Fruit fly (Drosophila melanogaster): ENCODE measurements around the gene Gr32a.

DNA sequence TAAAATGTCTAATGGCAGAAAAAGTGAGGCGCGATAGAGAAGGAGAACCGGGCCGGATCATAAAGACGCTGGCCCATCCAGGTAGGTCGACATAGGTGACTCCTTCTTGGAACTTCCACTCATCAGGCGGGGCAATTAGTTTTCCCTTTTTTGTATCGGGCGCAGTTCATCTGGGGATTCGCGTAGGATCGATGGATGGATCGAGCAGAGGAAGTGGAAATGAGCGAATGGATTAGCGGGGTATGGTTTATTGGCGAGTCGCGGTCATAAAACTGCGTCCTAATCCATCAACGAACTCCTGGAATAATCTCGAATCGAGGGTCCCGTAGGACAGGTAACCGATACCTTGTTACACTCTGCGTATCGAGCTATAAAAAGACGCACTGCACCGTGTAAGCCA, 38.7 kb upstream of the Gr32a start, which contains the start of gene CG43725:
- TF ChIP-seq psq (optimal IDR thresholded peaks at IDR 0.05) (no peak), h (optimal IDR thresholded peaks at IDR 0.05) (no peak), Sin3A (optimal IDR thresholded peaks at IDR 0.05) (no peak), ttk (optimal IDR thresholded peaks at IDR 0.05) (no peak)
